Worm (Caenorhabditis elegans) whole organism, L4 larva: Measurements from ENCODE around the gene gst-42.

Source experiments
- aha-1 ChIP-seq: fragments of 150-350 bp; peaks from one replicate; lab custom pipeline; 2014; ENCODE audit warnings: missing biosample characterization, missing genetic modification characterization
- ceh-44 ChIP-seq: fragments of 200-800 bp; sonication (Bioruptor generic); IDR thresholded peaks from 2 replicates; pipeline ENCODE4 v1.3.6; 2022; ENCODE audit warnings: missing genetic modification reagents, missing genetic modification characterization, missing compliant biosample characterization
- daf-8 ChIP-seq: fragments of 200-800 bp; sonication (Bioruptor generic); IDR thresholded peaks from 2 replicates; pipeline ENCODE4 v1.3.6; 2022; ENCODE audit warnings: missing genetic modification characterization, missing compliant biosample characterization
- lin-1 ChIP-seq: fragments of 200-800 bp; sonication (Bioruptor generic); IDR thresholded peaks from 2 replicates; pipeline ENCODE4 v1.3.6; 2022; ENCODE audit warnings: missing genetic modification reagents, missing genetic modification characterization, missing compliant biosample characterization
- pha-4 ChIP-seq, 2 experiments: fragments of 150-350 bp in 1 of 2; fragments of 200-800 bp in 1 of 2; sonication (Bioruptor generic) in 1 of 2; IDR thresholded peaks in 1 of 2; optimal IDR thresholded peaks in 1 of 2; 2 replicates each; pipeline versions ENCODE4 v1.3.6 to Lab custom; 2014 to 2022; ENCODE audit warnings: missing genetic modification characterization in 2 of 2, missing genetic modification reagents in 2 of 2, missing biosample characterization in 1 of 2, missing compliant biosample characterization in 1 of 2
- php-3 ChIP-seq: fragments of 200-800 bp; sonication (Bioruptor generic); IDR thresholded peaks from 2 replicates; pipeline ENCODE4 v1.3.6; 2022; ENCODE audit warnings: missing genetic modification reagents, missing genetic modification characterization, missing compliant biosample characterization
- saeg-2 ChIP-seq: fragments of 200-800 bp; sonication (Bioruptor generic); IDR thresholded peaks from 2 replicates; pipeline ENCODE4 v1.3.6; 2022; ENCODE audit warnings: missing genetic modification reagents, missing genetic modification characterization, missing compliant biosample characterization
- skn-1 ChIP-seq: fragments of 150-350 bp; optimal IDR thresholded peaks from 2 replicates; lab custom pipeline; 2014; ENCODE audit warnings: missing biosample characterization, missing genetic modification characterization
- unc-62 ChIP-seq, 3 experiments: fragments of 150-350 bp in 1 of 3; sonication (generic microtip); optimal IDR thresholded peaks in 2 of 3; peaks in 1 of 3; 1 replicate in 1 of 3; 2 replicates in 2 of 3; lab custom pipeline; 2014 to 2017; ENCODE audit warnings: missing biosample characterization in 3 of 3, missing genetic modification characterization in 3 of 3, missing genetic modification reagents in 3 of 3, missing genotype in 1 of 3

ce11 chrX:11700263-11700662 is 27.5 kb downstream of the gst-42 start, which contains the start of gene C44C10.15:
- TF ChIP-seq daf-8 (GFP tag; lab: Robert Waterston, UW) (no peak), ceh-44 (no peak), skn-1 (no peak), saeg-2 (GFP tag; lab: Robert Waterston, UW) (no peak), aha-1 (tag; lab: Kevin White, UChicago) (no peak), pha-4 (GFP tag; IDR thresholded peaks at IDR 0.05; lab: Robert Waterston, UW) (no peak), pha-4 (tag; optimal IDR thresholded peaks at IDR 0.05; lab: Kevin White, UChicago) (no peak), unc-62 (GFP tag; optimal IDR thresholded peaks at IDR 0.05 in 1 of 2; lab: Kevin White, UChicago) (no peak), unc-62 (tag; optimal IDR thresholded peaks at IDR 0.05; lab: Kevin White, UChicago) (no peak), php-3 (no peak), lin-1 (GFP tag; lab: Robert Waterston, UW) (no peak)
